Fruit fly (Drosophila melanogaster) whole organism, embryonic: Measurements from ENCODE around the gene CG15011.
A peak's percentile ranks its signal among the peaks of the same experiment; 100 is the strongest.

Source experiments
- Ada2b ChIP-seq: fragments of 200-800 bp; sonication (Bioruptor generic); IDR thresholded peaks from 2 replicates; pipeline ENCODE4 v1.3.6; 2022; ENCODE audit warnings: missing biosample characterization, missing genetic modification characterization
- Antp ChIP-seq: fragments of 200-800 bp; sonication (Bioruptor generic); optimal IDR thresholded peaks from 3 replicates; lab custom pipeline; 2016; ENCODE audit warnings: missing biosample characterization, missing genetic modification characterization
- Asciz ChIP-seq: fragments of 200-800 bp; sonication (Bioruptor generic); optimal IDR thresholded peaks from 2 replicates; lab custom pipeline; 2017; ENCODE audit warnings: missing biosample characterization, mild to moderate bottlenecking, missing genetic modification characterization, missing genetic modification reagents
- CG10565 ChIP-seq: fragments of 200-800 bp; sonication (Bioruptor generic); optimal IDR thresholded peaks from 3 replicates; lab custom pipeline; 2016; ENCODE audit warnings: missing biosample characterization, mild to moderate bottlenecking, missing genetic modification characterization
- CG10979 ChIP-seq: fragments of 200-800 bp; sonication (Bioruptor generic); optimal IDR thresholded peaks from 2 replicates; lab custom pipeline; 2018; ENCODE audit warnings: missing biosample characterization, mild to moderate bottlenecking, missing genetic modification characterization, moderate library complexity
- CG11456 ChIP-seq: fragments of 200-800 bp; sonication (Bioruptor generic); IDR thresholded peaks from 3 replicates; pipeline ENCODE4 v1.3.6; 2022; ENCODE audit warnings: missing biosample characterization, missing genetic modification characterization
- CG11504 ChIP-seq: fragments of 200-800 bp; sonication (Bioruptor generic); optimal IDR thresholded peaks from 3 replicates; lab custom pipeline; 2019; ENCODE audit warnings: missing biosample characterization, mild to moderate bottlenecking, missing genetic modification characterization, moderate library complexity
- CG13624 ChIP-seq: fragments of 200-800 bp; sonication (Bioruptor generic); optimal IDR thresholded peaks from 2 replicates; lab custom pipeline; 2016; ENCODE audit warnings: missing biosample characterization, missing genetic modification characterization
- CG14050 ChIP-seq: fragments of 200-800 bp; sonication (Bioruptor generic); IDR thresholded peaks from 3 replicates; pipeline ENCODE4 v1.3.6; 2022; ENCODE audit warnings: missing biosample characterization, missing genetic modification characterization
- CG15601 ChIP-seq: fragments of 200-800 bp; sonication (Bioruptor generic); optimal IDR thresholded peaks from 3 replicates; lab custom pipeline; 2019; ENCODE audit warnings: missing biosample characterization, mild to moderate bottlenecking, missing genetic modification characterization, moderate library complexity
- CG1603 ChIP-seq: fragments of 200-800 bp; sonication (Bioruptor generic); optimal IDR thresholded peaks from 2 replicates; lab custom pipeline; 2019; ENCODE audit warnings: missing biosample characterization, mild to moderate bottlenecking, missing genetic modification characterization, moderate library complexity
- CG16779 ChIP-seq: fragments of 200-800 bp; sonication (Bioruptor generic); IDR thresholded peaks from 2 replicates; pipeline ENCODE4 v1.3.6; 2022; ENCODE audit warnings: missing biosample characterization, missing genetic modification characterization
- CG18476 ChIP-seq: fragments of 200-800 bp; sonication (Bioruptor generic); optimal IDR thresholded peaks from 2 replicates; lab custom pipeline; 2016; ENCODE audit warnings: missing biosample characterization, mild to moderate bottlenecking, missing genetic modification characterization
- CG2116 ChIP-seq: fragments of 200-800 bp; sonication (Bioruptor generic); optimal IDR thresholded peaks from 3 replicates; lab custom pipeline; 2018; ENCODE audit warnings: missing biosample characterization, mild to moderate bottlenecking, missing genetic modification characterization
- CG2889 ChIP-seq: fragments of 200-800 bp; sonication (Bioruptor generic); IDR thresholded peaks from 3 replicates; pipeline ENCODE4 v1.3.6; 2022; ENCODE audit warnings: missing biosample characterization, missing genetic modification characterization
- CG31224 ChIP-seq: fragments of 200-800 bp; sonication (Bioruptor generic); IDR thresholded peaks from 2 replicates; pipeline ENCODE4 v1.3.6; 2022; ENCODE audit warnings: missing biosample characterization, missing genetic modification characterization
- CG31388 ChIP-seq: fragments of 200-800 bp; sonication (Bioruptor generic); optimal IDR thresholded peaks from 2 replicates; lab custom pipeline; 2016; ENCODE audit warnings: missing biosample characterization, missing genetic modification characterization
- CG31441 ChIP-seq: fragments of 200-800 bp; sonication (Bioruptor generic); IDR thresholded peaks from 2 replicates; pipeline ENCODE4 v1.3.6; 2022; ENCODE audit warnings: missing biosample characterization, missing genetic modification characterization
- CG34422 ChIP-seq: fragments of 200-800 bp; sonication (Bioruptor generic); IDR thresholded peaks from 3 replicates; pipeline ENCODE4 v1.3.6; 2022; ENCODE audit warnings: missing biosample characterization, missing genetic modification characterization
- CG8478 ChIP-seq: fragments of >200 bp; optimal IDR thresholded peaks from 2 replicates; lab custom pipeline; 2018
- CG9437 ChIP-seq: fragments of 200-800 bp; sonication (Bioruptor generic); optimal IDR thresholded peaks from 2 replicates; lab custom pipeline; 2018; ENCODE audit warnings: missing biosample characterization, mild to moderate bottlenecking, missing genetic modification characterization
- CG9876 ChIP-seq: fragments of 200-800 bp; sonication (Bioruptor generic); optimal IDR thresholded peaks from 2 replicates; lab custom pipeline; 2016; ENCODE audit warnings: missing biosample characterization, missing genetic modification characterization
- CrebB ChIP-seq: fragments of 200-800 bp; sonication (Bioruptor generic); optimal IDR thresholded peaks from 3 replicates; lab custom pipeline; 2018; ENCODE audit warnings: missing biosample characterization, mild to moderate bottlenecking, missing genetic modification characterization
- Doc3 ChIP-seq: fragments of 200-800 bp; sonication (Bioruptor generic); IDR thresholded peaks from 3 replicates; pipeline ENCODE4 v1.3.6; 2022; ENCODE audit warnings: missing biosample characterization, missing genetic modification characterization; ENCODE audit not compliant: partially characterized antibody
- Drgx ChIP-seq: fragments of 200-800 bp; sonication (Bioruptor generic); IDR thresholded peaks from 2 replicates; pipeline ENCODE4 v1.3.6; 2022; ENCODE audit warnings: missing biosample characterization, missing genetic modification characterization
- Fer3 ChIP-seq: fragments of 200-800 bp; sonication (Bioruptor generic); optimal IDR thresholded peaks from 2 replicates; lab custom pipeline; 2018; ENCODE audit warnings: missing biosample characterization, mild to moderate bottlenecking, missing genetic modification characterization, moderate library complexity
- Mad ChIP-seq: fragments of 200-800 bp; sonication (Bioruptor generic); optimal IDR thresholded peaks from 2 replicates; lab custom pipeline; 2016; ENCODE audit warnings: missing biosample characterization, missing genetic modification characterization
- Med ChIP-seq: fragments of 200-800 bp; sonication (Bioruptor generic); peaks from one replicate; lab custom pipeline; 2016; ENCODE audit warnings: missing biosample characterization, missing genetic modification characterization, mild to moderate bottlenecking, inconsistent platforms, moderate library complexity
- Poxn ChIP-seq: fragments of 200-800 bp; sonication (Bioruptor generic); IDR thresholded peaks from 2 replicates; pipeline ENCODE4 v1.3.6; 2022; ENCODE audit warnings: missing biosample characterization, missing genetic modification characterization
- Vsx1 ChIP-seq: fragments of 200-800 bp; sonication (Bioruptor generic); optimal IDR thresholded peaks from 2 replicates; lab custom pipeline; 2017; ENCODE audit warnings: missing biosample characterization, mild to moderate bottlenecking, missing genetic modification characterization, missing genetic modification reagents
- bowl ChIP-seq: fragments of 200-800 bp; sonication (Bioruptor generic); IDR thresholded peaks from 2 replicates; pipeline ENCODE4 v1.3.6; 2022; ENCODE audit warnings: missing biosample characterization, missing genetic modification characterization
- bsh ChIP-seq, 2 experiments: fragments of 200-800 bp; sonication (Bioruptor generic); optimal IDR thresholded peaks; 2 replicates each; lab custom pipeline; 2017 to 2018; ENCODE audit warnings: mild to moderate bottlenecking in 2 of 2, missing biosample characterization in 2 of 2, missing genetic modification characterization in 2 of 2, moderate library complexity in 1 of 2
- crol ChIP-seq: fragments of 200-800 bp; sonication (Bioruptor generic); IDR thresholded peaks from 2 replicates; pipeline ENCODE4 v1.3.6; 2022; ENCODE audit warnings: missing biosample characterization, missing genetic modification characterization
- crp ChIP-seq, 2 experiments: fragments of 200-800 bp; sonication (Bioruptor generic); optimal IDR thresholded peaks; 2 replicates in 1 of 2; 3 replicates in 1 of 2; lab custom pipeline; 2017; ENCODE audit warnings: missing biosample characterization in 2 of 2, missing genetic modification characterization in 2 of 2, mild to moderate bottlenecking in 1 of 2, moderate library complexity in 1 of 2
- disco-r ChIP-seq: fragments of 200-800 bp; sonication (Bioruptor generic); optimal IDR thresholded peaks from 2 replicates; lab custom pipeline; 2016; ENCODE audit warnings: missing biosample characterization, missing genetic modification characterization
- esg ChIP-seq: fragments of 200-800 bp; sonication (Bioruptor generic); conservative IDR thresholded peaks from 2 replicates; pipeline ENCODE4 v1.3.6; 2022; ENCODE audit warnings: missing biosample characterization, missing genetic modification characterization
- ewg ChIP-seq: fragments of 200-800 bp; sonication (Bioruptor generic); optimal IDR thresholded peaks from 3 replicates; lab custom pipeline; 2017; ENCODE audit warnings: mild to moderate bottlenecking, missing biosample characterization, missing genetic modification reagents, missing genetic modification characterization
- gsb-n ChIP-seq: fragments of 200-800 bp; sonication (Bioruptor generic); optimal IDR thresholded peaks from 3 replicates; lab custom pipeline; 2018; ENCODE audit warnings: missing biosample characterization, mild to moderate bottlenecking, missing genetic modification characterization
- h ChIP-seq: fragments of >200 bp; optimal IDR thresholded peaks from 2 replicates; lab custom pipeline; 2017
- hb ChIP-seq: fragments of 200-800 bp; sonication (Bioruptor generic); IDR thresholded peaks from 3 replicates; pipeline ENCODE4 v1.3.6; 2022; ENCODE audit warnings: missing biosample characterization, missing genetic modification characterization; ENCODE audit not compliant: partially characterized antibody
- ind ChIP-seq: fragments of 200-800 bp; sonication (Bioruptor generic); optimal IDR thresholded peaks from 3 replicates; lab custom pipeline; 2016; ENCODE audit warnings: missing biosample characterization, missing genetic modification characterization
- jigr1 ChIP-seq: fragments of 200-800 bp; sonication (Bioruptor generic); IDR thresholded peaks from 3 replicates; pipeline ENCODE4 v1.3.6; 2022; ENCODE audit warnings: missing biosample characterization, missing genetic modification characterization
- lmd ChIP-seq: fragments of 200-800 bp; sonication (Bioruptor generic); IDR thresholded peaks from 2 replicates; pipeline ENCODE4 v1.3.6; 2022; ENCODE audit warnings: missing biosample characterization, missing genetic modification characterization
- luna ChIP-seq: fragments of 200-800 bp; sonication (Bioruptor generic); optimal IDR thresholded peaks from 2 replicates; lab custom pipeline; 2016; ENCODE audit warnings: missing biosample characterization, missing genetic modification characterization
- maf-S ChIP-seq: fragments of 200-800 bp; sonication (Bioruptor generic); optimal IDR thresholded peaks from 2 replicates; lab custom pipeline; 2016; ENCODE audit warnings: missing biosample characterization, missing genetic modification characterization
- onecut ChIP-seq: fragments of 200-800 bp; sonication (Bioruptor generic); IDR thresholded peaks from 2 replicates; pipeline ENCODE4 v1.3.6; 2022; ENCODE audit warnings: missing biosample characterization, missing genetic modification characterization
- pfk ChIP-seq: fragments of 200-800 bp; sonication (Bioruptor generic); optimal IDR thresholded peaks from 2 replicates; lab custom pipeline; 2018; ENCODE audit warnings: missing biosample characterization, mild to moderate bottlenecking, missing genetic modification characterization, moderate library complexity
- phol ChIP-seq: fragments of 200-800 bp; sonication (Bioruptor generic); optimal IDR thresholded peaks from 3 replicates; lab custom pipeline; 2018; ENCODE audit warnings: missing biosample characterization, mild to moderate bottlenecking, missing genetic modification characterization, moderate library complexity
- tgo ChIP-seq: fragments of 200-800 bp; sonication (Bioruptor generic); IDR thresholded peaks from 3 replicates; pipeline ENCODE4 v1.3.6; 2022; ENCODE audit warnings: missing biosample characterization, missing genetic modification characterization
- tin ChIP-seq: fragments of 200-800 bp; sonication (Bioruptor generic); optimal IDR thresholded peaks from 3 replicates; lab custom pipeline; 2016; ENCODE audit warnings: missing biosample characterization, missing genetic modification characterization
- tna ChIP-seq: fragments of 200-800 bp; sonication (Bioruptor generic); IDR thresholded peaks from 2 replicates; pipeline ENCODE4 v1.3.6; 2022; ENCODE audit warnings: missing biosample characterization, missing genetic modification characterization; ENCODE audit not compliant: partially characterized antibody
- vfl ChIP-seq: fragments of 200-800 bp; sonication (Bioruptor generic); optimal IDR thresholded peaks from 2 replicates; lab custom pipeline; 2016; ENCODE audit warnings: missing biosample characterization, missing genetic modification characterization
- yki ChIP-seq: fragments of >200 bp; optimal IDR thresholded peaks from 3 replicates; lab custom pipeline; 2018

The CG15011 gene

dm6 chr3L:4262384-4262783, 3.4 kb upstream of the CG15011 start, which contains the start of the genes CG11586 and VhaM9.7-a (continued):
- TF ChIP-seq Doc3 (GFP tag; lab: Robert Waterston, UW) (peak; percentile 73; the same call in 2 of the 3 replicates), Ada2b (no peak), gsb-n (tag; lab: Kevin White, UChicago) (peak; percentile 11), luna (GFP tag; lab: Kevin White, UChicago) (no peak), bsh (GFP tag; optimal IDR thresholded peaks at IDR 0.05; lab: Kevin White, UChicago) (no peak), hb (0 out of 3 replicates have a peak, but pooled peaks have one; percentile 56), tna (GFP tag; lab: Robert Waterston, UW) (peak; percentile 45; the same call in 1 of the 2 replicates), CG11456 (GFP tag; lab: Robert Waterston, UW) (no peak), CG15601 (tag; lab: Kevin White, UChicago) (peak; percentile 40), maf-S (GFP tag; lab: Kevin White, UChicago) (no peak), CG8478 (lab: Kevin White, UChicago) (no peak), pfk (GFP tag; lab: Kevin White, UChicago) (peak; percentile 0), CG10979 (tag; lab: Kevin White, UChicago) (no peak), lmd (GFP tag; lab: Robert Waterston, UW) (no peak), CG9437 (GFP tag; lab: Kevin White, UChicago) (no peak), CG16779 (GFP tag; lab: Robert Waterston, UW) (no peak), CG31388 (peak; percentile 13), CG2116 (GFP tag; lab: Kevin White, UChicago) (peak; percentile 88), Med (peak; percentile 55), crol (no peak), phol (tag; lab: Kevin White, UChicago) (peak; percentile 55), disco-r (GFP tag; lab: Kevin White, UChicago) (no peak), onecut (GFP tag; lab: Robert Waterston, UW) (peak; percentile 100), ewg (GFP tag; lab: Kevin White, UChicago) (peak; percentile 8), esg (GFP tag; lab: Robert Waterston, UW) (no peak), Vsx1 (GFP tag; lab: Kevin White, UChicago) (peak; percentile 21), h (lab: Kevin White, UChicago) (no peak), CG34422 (no peak), tgo (GFP tag; lab: Robert Waterston, UW) (no peak), CG9876 (GFP tag; lab: Kevin White, UChicago) (no peak), Antp (GFP tag; lab: Kevin White, UChicago) (no peak), Mad (peak; percentile 0), CG31224 (GFP tag; lab: Robert Waterston, UW) (no peak), yki (lab: Kevin White, UChicago) (no peak), Fer3 (tag; lab: Kevin White, UChicago) (no peak), CG31441 (0 out of 2 replicates have a peak, but pooled peaks have one; percentile 22), ind (peak; percentile 25), crp (GFP tag; optimal IDR thresholded peaks at IDR 0.05; lab: Kevin White, UChicago) (no peak), CG14050 (GFP tag; lab: Robert Waterston, UW) (no peak), CG18476 (GFP tag; lab: Kevin White, UChicago) (no peak), vfl (no peak), CG13624 (peak; percentile 41), Drgx (GFP tag; lab: Robert Waterston, UW) (no peak), tin (peak; percentile 26), Poxn (GFP tag; lab: Robert Waterston, UW) (no peak), Asciz (GFP tag; lab: Kevin White, UChicago) (no peak), bowl (no peak), CG11504 (no peak), CG1603 (tag; lab: Kevin White, UChicago) (peak; percentile 18), CrebB (tag; lab: Kevin White, UChicago) (no peak), jigr1 (GFP tag; lab: Robert Waterston, UW) (no peak), CG2889 (GFP tag; lab: Robert Waterston, UW) (no peak), CG10565 (GFP tag; lab: Kevin White, UChicago) (no peak)
